Fruit fly (Drosophila melanogaster): ENCODE data around the gene CG31709.

dm6 chr2L:9539988-9540573 lies 39.4 kb downstream of the CG31709 start, which contains the start of gene CG17855:
- no peak for TF ChIP-seq CG8359 (GFP tag; optimal IDR thresholded peaks at IDR 0.05; ENCODE audit: borderline replicate concordance)
- TF ChIP-seq vnd (GFP tag; IDR thresholded peaks at IDR 0.05; ENCODE audit: partially characterized antibody) = no peak
- TF ChIP-seq sim (GFP tag; IDR thresholded peaks at IDR 0.05) = no peak
- no peak for TF ChIP-seq Abd-B (GFP tag; optimal IDR thresholded peaks at IDR 0.05)
- peak; percentile 14 for TF ChIP-seq sens (GFP tag)
- TF ChIP-seq emc (GFP tag; optimal IDR thresholded peaks at IDR 0.05) = no peak
- no peak for TF ChIP-seq Hr39 (optimal IDR thresholded peaks at IDR 0.05)

All from whole organism, embryonic.